Worm (Caenorhabditis elegans) whole organism, mixed stage, embryonic: ENCODE data around the gene W05B2.2.

ENCODE experiments used
- M03D4.4 ChIP-seq: sonication (generic microtip); optimal IDR thresholded peaks from 2 replicates; lab custom pipeline; 2017; ENCODE audit warnings: mild to moderate bottlenecking, missing genetic modification characterization, missing compliant biosample characterization
- bed-3 ChIP-seq: fragments of 200-800 bp; sonication (Bioruptor generic); optimal IDR thresholded peaks from 3 replicates; lab custom pipeline; 2018; ENCODE audit warnings: mild to moderate bottlenecking, missing genetic modification characterization, moderate library complexity, missing compliant biosample characterization
- blmp-1 ChIP-seq: fragments of 150-350 bp; optimal IDR thresholded peaks from 2 replicates; lab custom pipeline; 2014; ENCODE audit warnings: missing biosample characterization, missing genetic modification characterization
- ceh-39 ChIP-seq: fragments of 150-350 bp; optimal IDR thresholded peaks from 2 replicates; lab custom pipeline; 2014; ENCODE audit warnings: missing biosample characterization, missing genetic modification characterization
- ceh-43 ChIP-seq: fragments of 200-800 bp; sonication (Bioruptor generic); optimal IDR thresholded peaks from 2 replicates; lab custom pipeline; 2018; ENCODE audit warnings: mild to moderate bottlenecking, missing genetic modification characterization, moderate library complexity, missing compliant biosample characterization
- ceh-83 ChIP-seq: fragments of 200-800 bp; sonication (Bioruptor generic); optimal IDR thresholded peaks from 2 replicates; lab custom pipeline; 2018; ENCODE audit warnings: mild to moderate bottlenecking, missing genetic modification characterization, missing compliant biosample characterization
- cnd-1 ChIP-seq: fragments of 200-800 bp; sonication (Bioruptor generic); optimal IDR thresholded peaks from 2 replicates; lab custom pipeline; 2018; ENCODE audit warnings: mild to moderate bottlenecking, missing genetic modification characterization, missing compliant biosample characterization
- drap-1 ChIP-seq: fragments of 200-800 bp; sonication (Bioruptor generic); optimal IDR thresholded peaks from 3 replicates; lab custom pipeline; 2018; ENCODE audit warnings: mild to moderate bottlenecking, missing genetic modification characterization, missing compliant biosample characterization
- elt-1 ChIP-seq: sonication (generic microtip); optimal IDR thresholded peaks from 2 replicates; lab custom pipeline; 2017; ENCODE audit warnings: missing genetic modification characterization, mild to moderate bottlenecking, missing compliant biosample characterization, antibody characterized with exemption, moderate library complexity, borderline replicate concordance; ENCODE audit not compliant: insufficient read depth
- elt-3 ChIP-seq: fragments of 150-350 bp; optimal IDR thresholded peaks from 2 replicates; lab custom pipeline; 2014; ENCODE audit warnings: missing biosample characterization, missing genetic modification characterization
- flh-1 ChIP-seq: fragments of 200-800 bp; sonication (Bioruptor generic); optimal IDR thresholded peaks from 2 replicates; lab custom pipeline; 2018; ENCODE audit warnings: mild to moderate bottlenecking, missing genetic modification characterization, moderate library complexity, missing compliant biosample characterization
- ham-2 ChIP-seq: fragments of 200-800 bp; sonication (Bioruptor generic); optimal IDR thresholded peaks from 2 replicates; lab custom pipeline; 2018; ENCODE audit warnings: mild to moderate bottlenecking, missing genetic modification characterization, missing compliant biosample characterization
- hlh-1 ChIP-seq: fragments of 150-350 bp; optimal IDR thresholded peaks from 2 replicates; lab custom pipeline; 2014; ENCODE audit warnings: missing biosample characterization, missing genetic modification reagents, missing genetic modification characterization
- lin-13 ChIP-seq: fragments of 150-350 bp; optimal IDR thresholded peaks from 2 replicates; lab custom pipeline; 2014; ENCODE audit warnings: missing biosample characterization, missing genetic modification characterization
- lin-32 ChIP-seq: fragments of 200-800 bp; sonication (Bioruptor generic); optimal IDR thresholded peaks from 2 replicates; lab custom pipeline; 2018; ENCODE audit warnings: mild to moderate bottlenecking, missing genetic modification characterization, missing compliant biosample characterization
- mab-5 ChIP-seq: fragments of 150-350 bp; optimal IDR thresholded peaks from 2 replicates; lab custom pipeline; 2014; ENCODE audit warnings: missing biosample characterization, missing genetic modification characterization
- mep-1 ChIP-seq: fragments of 150-350 bp; optimal IDR thresholded peaks from 2 replicates; lab custom pipeline; 2017; ENCODE audit warnings: missing biosample characterization, missing genetic modification reagents, missing genetic modification characterization, inconsistent platforms
- mls-2 ChIP-seq: sonication (generic microtip); optimal IDR thresholded peaks from 2 replicates; lab custom pipeline; 2016; ENCODE audit warnings: mild to moderate bottlenecking, missing genetic modification characterization, moderate library complexity, missing compliant biosample characterization
- nhr-12 ChIP-seq: fragments of 150-350 bp; optimal IDR thresholded peaks from 2 replicates; lab custom pipeline; 2014; ENCODE audit warnings: missing biosample characterization, missing genetic modification characterization
- nhr-2 ChIP-seq: fragments of 150-350 bp; optimal IDR thresholded peaks from 2 replicates; lab custom pipeline; 2014; ENCODE audit warnings: missing biosample characterization, missing genetic modification characterization
- nhr-237 ChIP-seq: fragments of 150-350 bp; optimal IDR thresholded peaks from 2 replicates; lab custom pipeline; 2014; ENCODE audit warnings: missing biosample characterization, missing genetic modification characterization
- nhr-28 ChIP-seq: fragments of 150-350 bp; optimal IDR thresholded peaks from 2 replicates; lab custom pipeline; 2014; ENCODE audit warnings: missing biosample characterization, missing genetic modification characterization
- nhr-76 ChIP-seq: sonication (generic microtip); optimal IDR thresholded peaks from 2 replicates; lab custom pipeline; 2017; ENCODE audit warnings: missing biosample characterization, missing genetic modification characterization
- pha-4 ChIP-seq: fragments of 150-350 bp; optimal IDR thresholded peaks from 2 replicates; lab custom pipeline; 2018; ENCODE audit warnings: missing biosample characterization, missing genetic modification reagents, missing genetic modification characterization
- sem-2 ChIP-seq: fragments of 200-800 bp; sonication (Bioruptor generic); optimal IDR thresholded peaks from 2 replicates; lab custom pipeline; 2018; ENCODE audit warnings: mild to moderate bottlenecking, missing genetic modification characterization, missing compliant biosample characterization
- snpc-4 ChIP-seq: fragments of 150-350 bp; optimal IDR thresholded peaks from 2 replicates; lab custom pipeline; 2014; ENCODE audit warnings: missing biosample characterization, missing genetic modification characterization
- sptf-1 ChIP-seq: sonication (generic microtip); optimal IDR thresholded peaks from 2 replicates; lab custom pipeline; 2017; ENCODE audit warnings: mild to moderate bottlenecking, missing genetic modification characterization, moderate library complexity, missing compliant biosample characterization
- tbx-8 ChIP-seq: fragments of 200-800 bp; sonication (Bioruptor generic); optimal IDR thresholded peaks from 2 replicates; lab custom pipeline; 2018; ENCODE audit warnings: mild to moderate bottlenecking, missing genetic modification characterization, moderate library complexity, missing compliant biosample characterization
- unc-120 ChIP-seq: sonication (generic microtip); optimal IDR thresholded peaks from 2 replicates; lab custom pipeline; 2017; ENCODE audit warnings: missing genetic modification characterization, missing compliant biosample characterization; ENCODE audit not compliant: poor library complexity, severe bottlenecking
- unc-39 ChIP-seq: fragments of 150-350 bp; optimal IDR thresholded peaks from 2 replicates; lab custom pipeline; 2014; ENCODE audit warnings: missing biosample characterization, missing genetic modification characterization
- unc-62 ChIP-seq: fragments of 150-350 bp; optimal IDR thresholded peaks from 2 replicates; lab custom pipeline; 2014; ENCODE audit warnings: missing biosample characterization, missing genetic modification reagents, missing genetic modification characterization
- zip-8 ChIP-seq: fragments of 150-350 bp; optimal IDR thresholded peaks from 2 replicates; lab custom pipeline; 2014; ENCODE audit warnings: missing biosample characterization, missing genetic modification characterization
- ztf-11 ChIP-seq: fragments of 150-350 bp; optimal IDR thresholded peaks from 2 replicates; lab custom pipeline; 2014; ENCODE audit warnings: missing biosample characterization, missing genetic modification characterization

Gene W05B2.2

DNA sequence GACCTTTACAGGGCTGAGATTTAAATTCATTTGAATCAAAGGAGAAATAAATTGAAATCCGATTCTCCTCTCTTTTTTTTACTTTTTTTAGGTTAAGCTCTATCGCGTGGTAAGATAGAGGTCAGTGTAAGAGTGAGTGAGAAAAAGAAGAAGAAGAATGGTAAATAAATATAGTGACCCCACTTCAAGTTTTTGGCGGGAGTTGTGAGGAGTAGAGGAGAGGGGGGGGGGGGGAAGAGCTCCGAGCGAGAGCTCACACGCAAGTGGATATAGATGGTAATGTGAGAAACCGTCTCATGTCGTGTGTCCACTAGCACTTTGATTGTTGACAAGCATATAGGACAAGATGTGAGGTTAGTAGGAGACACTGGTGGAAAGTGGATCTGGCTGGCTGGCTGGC lies at the start of gene W05B2.2:
Gene W05B2.2, minus strand, starts transcription at position 101 of the 400 bp plus-strand sequence.
- TF ChIP-seq ceh-43 (GFP tag; lab: Kevin White, UChicago) (no peak), lin-32 (GFP tag; lab: Kevin White, UChicago) (no peak), nhr-76 (tag; lab: Kevin White, UChicago) (no peak), snpc-4 (tag; lab: Kevin White, UChicago) (no peak), tbx-8 (no peak), nhr-237 (tag; lab: Kevin White, UChicago) (no peak), blmp-1 (tag; lab: Kevin White, UChicago) (no peak), ceh-39 (tag; lab: Kevin White, UChicago) (no peak), mls-2 (no peak), nhr-2 (no peak), unc-62 (GFP tag; lab: Kevin White, UChicago) (no peak), bed-3 (GFP tag; lab: Kevin White, UChicago) (no peak), cnd-1 (no peak), elt-1 (tag; lab: Kevin White, UChicago) (no peak), sptf-1 (tag; lab: Kevin White, UChicago) (no peak)

DNA sequence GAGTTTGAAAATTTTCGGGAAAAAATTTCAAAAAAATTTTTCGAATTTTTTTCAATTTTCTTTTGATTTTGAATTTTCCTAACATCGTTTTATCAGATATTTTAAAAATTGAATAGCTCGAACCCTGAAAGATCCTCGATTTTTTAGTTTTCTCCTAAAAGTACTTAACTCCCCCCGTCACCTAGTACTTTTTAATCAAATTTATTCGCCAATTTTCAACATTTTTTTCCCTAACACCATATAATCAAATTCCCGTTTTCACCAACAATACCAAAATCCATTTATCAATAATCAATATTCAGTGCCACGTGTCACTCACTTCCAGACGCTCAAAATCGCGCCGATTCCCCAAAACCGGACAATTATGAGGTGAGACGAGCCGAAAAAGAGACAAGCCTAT lies 45.4 kb upstream of the W05B2.2 start, which contains the start of gene kvs-4:
Gene kvs-4, plus strand, starts transcription at position 301 of the 400 bp plus-strand sequence.
- TF ChIP-seq bed-3 (GFP tag; lab: Kevin White, UChicago) (no peak), sem-2 (GFP tag; lab: Kevin White, UChicago) (no peak), nhr-76 (tag; lab: Kevin White, UChicago) (no peak), nhr-28 (tag; lab: Kevin White, UChicago) (no peak), hlh-1 (tag; lab: Kevin White, UChicago) (no peak), mab-5 (tag; lab: Kevin White, UChicago) (no peak), unc-39 (no peak), nhr-12 (tag; lab: Kevin White, UChicago) (no peak), blmp-1 (tag; lab: Kevin White, UChicago) (no peak), unc-120 (tag; lab: Kevin White, UChicago) (no peak), lin-13 (tag; lab: Kevin White, UChicago) (no peak), ceh-39 (tag; lab: Kevin White, UChicago) (no peak), ceh-83 (no peak), snpc-4 (tag; lab: Kevin White, UChicago) (no peak), flh-1 (GFP tag; lab: Kevin White, UChicago) (no peak), M03D4.4 (tag; lab: Kevin White, UChicago) (no peak), ceh-43 (GFP tag; lab: Kevin White, UChicago) (no peak), pha-4 (tag; lab: Kevin White, UChicago) (no peak), nhr-2 (no peak), elt-3 (tag; lab: Kevin White, UChicago) (no peak)

DNA sequence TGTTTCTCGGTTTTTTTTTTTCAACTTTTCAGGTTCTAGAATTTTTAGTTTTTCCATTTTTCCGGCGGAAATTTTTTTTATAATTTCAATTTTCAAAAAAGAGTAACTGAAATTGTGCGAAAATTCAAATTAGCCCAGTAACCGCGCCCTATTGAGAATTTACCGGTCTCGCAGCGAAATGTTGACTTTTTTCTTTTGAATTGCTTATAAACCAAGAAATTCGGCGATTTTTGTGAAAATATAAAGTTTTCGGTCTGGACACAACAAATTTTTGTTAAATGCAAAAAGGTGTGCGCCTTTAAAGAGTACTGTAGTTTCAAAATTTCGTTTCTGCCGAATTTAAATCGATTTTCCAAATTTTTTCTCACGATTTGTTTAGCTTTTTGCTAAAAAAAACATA lies 43.7 kb upstream of the W05B2.2 start:
- no peak for TF ChIP-seq tbx-8
- TF ChIP-seq snpc-4 (tag; lab: Kevin White, UChicago) = no peak
- no peak for TF ChIP-seq nhr-12 (tag; lab: Kevin White, UChicago)
- TF ChIP-seq ceh-83 = no peak
- no peak for TF ChIP-seq unc-39
- no peak for TF ChIP-seq nhr-76 (tag; lab: Kevin White, UChicago)
- TF ChIP-seq ztf-11 = no peak
- TF ChIP-seq lin-32 (GFP tag; lab: Kevin White, UChicago) = no peak
- no peak for TF ChIP-seq mep-1 (tag; lab: Kevin White, UChicago)
- TF ChIP-seq pha-4 (tag; lab: Kevin White, UChicago) = no peak
- TF ChIP-seq nhr-2 = no peak

DNA sequence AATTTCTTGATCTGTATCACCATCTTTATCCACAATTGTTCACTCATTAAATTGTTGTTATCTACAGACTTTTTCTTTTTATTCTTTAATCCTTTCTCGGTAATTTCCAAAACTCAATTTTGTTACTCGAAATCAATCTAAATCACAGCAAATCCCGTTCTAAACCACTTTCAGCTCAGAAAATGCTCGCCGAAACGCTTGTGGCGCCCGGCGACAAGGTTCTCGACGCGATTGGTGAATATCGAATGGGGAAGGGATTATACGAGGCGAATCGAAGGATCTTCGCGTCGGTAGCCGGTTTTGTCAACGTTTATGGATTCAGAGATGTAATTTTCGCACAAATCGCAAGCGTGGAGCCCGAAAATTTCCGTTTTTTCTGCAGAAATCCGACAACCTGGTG lies 42.0 kb upstream of the W05B2.2 start, which contains the start of gene exos-1:
Gene exos-1, plus strand, starts transcription at position 175 of the 400 bp plus-strand sequence.
- TF ChIP-seq unc-39 (no peak), nhr-2 (no peak), nhr-12 (tag; lab: Kevin White, UChicago) (no peak), elt-3 (tag; lab: Kevin White, UChicago) (no peak), zip-8 (tag; lab: Kevin White, UChicago) (no peak), M03D4.4 (tag; lab: Kevin White, UChicago) (no peak), hlh-1 (tag; lab: Kevin White, UChicago) (no peak), elt-1 (tag; lab: Kevin White, UChicago) (no peak), unc-62 (GFP tag; lab: Kevin White, UChicago) (no peak), mab-5 (tag; lab: Kevin White, UChicago) (no peak), drap-1 (GFP tag; lab: Kevin White, UChicago) (no peak), ham-2 (GFP tag; lab: Kevin White, UChicago) (no peak), ceh-83 (no peak)
